Fruit fly (Drosophila melanogaster) whole organism, adult: ENCODE results near the gene rush.

Experiments
- CG12768 ChIP-seq: fragments of 200-800 bp; sonication (Bioruptor generic); optimal IDR thresholded peaks from 2 replicates; lab custom pipeline; 2017; ENCODE audit warnings: missing biosample characterization, missing genetic modification characterization, mild to moderate bottlenecking, moderate library complexity, missing genetic modification reagents
- CG14711 ChIP-seq: fragments of 200-800 bp; sonication (Bioruptor generic); optimal IDR thresholded peaks from 2 replicates; lab custom pipeline; 2018; ENCODE audit warnings: missing biosample characterization, mild to moderate bottlenecking, missing genetic modification characterization, moderate library complexity
- CG33017 ChIP-seq: fragments of 200-800 bp; sonication (Bioruptor generic); optimal IDR thresholded peaks from 2 replicates; lab custom pipeline; 2018; ENCODE audit warnings: missing biosample characterization, mild to moderate bottlenecking, missing genetic modification characterization, moderate library complexity
- CG7101 ChIP-seq: fragments of 200-800 bp; sonication (Bioruptor generic); optimal IDR thresholded peaks from 2 replicates; lab custom pipeline; 2018; ENCODE audit warnings: missing biosample characterization, mild to moderate bottlenecking, missing genetic modification characterization, moderate library complexity
- Clk ChIP-seq: fragments of 200-800 bp; sonication (Bioruptor generic); optimal IDR thresholded peaks from 2 replicates; lab custom pipeline; 2017; ENCODE audit warnings: missing biosample characterization, missing genetic modification characterization
- Crg-1 ChIP-seq: fragments of 200-800 bp; sonication (Bioruptor generic); optimal IDR thresholded peaks from 2 replicates; lab custom pipeline; 2016; ENCODE audit warnings: missing biosample characterization, missing genetic modification characterization
- Mnt ChIP-seq: fragments of 200-800 bp; sonication (Bioruptor generic); optimal IDR thresholded peaks from 2 replicates; lab custom pipeline; 2016; ENCODE audit warnings: missing biosample characterization, mild to moderate bottlenecking, missing genetic modification characterization
- cnc ChIP-seq, 2 experiments: fragments of >200 bp; optimal IDR thresholded peaks; 2 replicates each; lab custom pipeline; 2017
- kay ChIP-seq: fragments of 200-800 bp; sonication (Bioruptor generic); peaks from one replicate; lab custom pipeline; 2016; ENCODE audit warnings: missing biosample characterization, missing genetic modification characterization, borderline replicate concordance
- tj ChIP-seq: fragments of 200-800 bp; sonication (Bioruptor generic); optimal IDR thresholded peaks from 3 replicates; lab custom pipeline; 2017; ENCODE audit warnings: missing biosample characterization, mild to moderate bottlenecking, missing genetic modification characterization, moderate library complexity

DNA sequence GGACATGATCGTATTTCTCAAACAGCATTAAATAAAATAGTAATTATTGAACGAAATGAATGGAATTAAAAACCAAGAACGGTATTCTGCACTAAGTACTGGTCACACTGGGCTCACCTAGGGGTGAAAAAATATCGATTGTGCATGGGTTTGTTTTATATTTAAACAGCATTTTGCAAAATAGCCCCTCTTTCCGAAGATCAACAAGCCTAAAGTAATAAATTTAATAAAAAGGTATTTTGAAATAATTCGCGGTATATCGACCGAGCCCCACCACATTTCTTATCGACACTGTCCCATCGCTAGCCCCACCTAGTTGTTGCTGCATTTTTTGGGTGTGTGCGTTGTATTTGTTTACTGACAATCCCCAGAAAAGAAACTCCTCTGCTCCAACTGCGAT lies 7.8 kb upstream of the rush start, which contains the start of gene pck:
- TF ChIP-seq CG12768 (GFP tag; lab: Kevin White, UChicago) = no peak
- peak; percentile 68 for TF ChIP-seq CG14711 (tag; lab: Kevin White, UChicago)
- TF ChIP-seq Clk (GFP tag; lab: Kevin White, UChicago) = no peak
- peak; percentile 10 for TF ChIP-seq CG33017
- TF ChIP-seq tj (GFP tag; lab: Kevin White, UChicago) = peak; percentile 36
- TF ChIP-seq Crg-1 (GFP tag; lab: Kevin White, UChicago) = peak; percentile 57
- no peak for TF ChIP-seq cnc (optimal IDR thresholded peaks at IDR 0.05; lab: Kevin White, UChicago)
- TF ChIP-seq kay (GFP tag; lab: Kevin White, UChicago) = no peak
- peak; percentile 86 for TF ChIP-seq Mnt (GFP tag; lab: Kevin White, UChicago)
- peak; percentile 54 for TF ChIP-seq CG7101 (tag; lab: Kevin White, UChicago)
